Worm (Caenorhabditis elegans): ENCODE data around the gene T25B2.2.

ce11 chrX:6169252-6169651, at the start of gene T25B2.2:
- no peak for TF ChIP-seq lin-39 (tag; optimal IDR thresholded peaks at IDR 0.05)
- TF ChIP-seq unc-130 (GFP tag; optimal IDR thresholded peaks at IDR 0.05): no peak
- no peak for TF ChIP-seq zfp-3 (GFP tag; conservative IDR thresholded peaks at IDR 0.05)
- TF ChIP-seq nhr-25 (tag; optimal IDR thresholded peaks at IDR 0.05; ENCODE audit: borderline replicate concordance, insufficient read depth): no peak
- no peak for TF ChIP-seq lir-3 (tag; optimal IDR thresholded peaks at IDR 0.05)
- no peak for TF ChIP-seq lin-13 (GFP tag; optimal IDR thresholded peaks at IDR 0.05)
- no peak for TF ChIP-seq nhr-11 (tag; optimal IDR thresholded peaks at IDR 0.05)
- no peak for TF ChIP-seq nhr-6 (tag; optimal IDR thresholded peaks at IDR 0.05)
- no peak for TF ChIP-seq D1046.2 (GFP tag; IDR thresholded peaks at IDR 0.05)
- no peak for TF ChIP-seq F44E2.7 (GFP tag; IDR thresholded peaks at IDR 0.05)
- no peak for TF ChIP-seq lsy-2 (tag; optimal IDR thresholded peaks at IDR 0.05)
- TF ChIP-seq lin-15B (tag; optimal IDR thresholded peaks at IDR 0.05): no peak
- TF ChIP-seq lin-1 (GFP tag; IDR thresholded peaks at IDR 0.05): no peak
- TF ChIP-seq spr-3 (GFP tag; optimal IDR thresholded peaks at IDR 0.05): no peak
